Worm (Caenorhabditis elegans) whole organism, L4 larva: Measurements from ENCODE around the gene sri-34.

Source experiments
- F44E2.7 ChIP-seq: fragments of 200-800 bp; sonication (Bioruptor generic); IDR thresholded peaks from 2 replicates; pipeline ENCODE4 v2.1.2; 2022; ENCODE audit warnings: missing genetic modification characterization, missing compliant biosample characterization
- aly-2 ChIP-seq: sonication (generic microtip); optimal IDR thresholded peaks from 2 replicates; lab custom pipeline; 2018; ENCODE audit warnings: missing biosample characterization, missing genetic modification characterization
- ceh-44 ChIP-seq: fragments of 200-800 bp; sonication (Bioruptor generic); IDR thresholded peaks from 2 replicates; pipeline ENCODE4 v1.3.6; 2022; ENCODE audit warnings: missing genetic modification reagents, missing genetic modification characterization, missing compliant biosample characterization
- ces-1 ChIP-seq: fragments of 150-350 bp; sonication (generic microtip); optimal IDR thresholded peaks from 4 replicates; lab custom pipeline; 2014; ENCODE audit warnings: missing biosample characterization, missing genetic modification reagents, missing genetic modification characterization
- jun-1 ChIP-seq: fragments of 150-350 bp; optimal IDR thresholded peaks from 2 replicates; lab custom pipeline; 2014; ENCODE audit warnings: missing biosample characterization, missing genetic modification reagents, missing genetic modification characterization
- snpc-4 ChIP-seq: fragments of 150-350 bp; optimal IDR thresholded peaks from 2 replicates; lab custom pipeline; 2014; ENCODE audit warnings: missing biosample characterization, missing genetic modification characterization
- unc-62 ChIP-seq, 3 experiments: fragments of 150-350 bp in 1 of 3; sonication (generic microtip); optimal IDR thresholded peaks in 2 of 3; peaks in 1 of 3; 1 replicate in 1 of 3; 2 replicates in 2 of 3; lab custom pipeline; 2014 to 2017; ENCODE audit warnings: missing biosample characterization in 3 of 3, missing genetic modification characterization in 3 of 3, missing genetic modification reagents in 3 of 3, missing genotype in 1 of 3

DNA sequence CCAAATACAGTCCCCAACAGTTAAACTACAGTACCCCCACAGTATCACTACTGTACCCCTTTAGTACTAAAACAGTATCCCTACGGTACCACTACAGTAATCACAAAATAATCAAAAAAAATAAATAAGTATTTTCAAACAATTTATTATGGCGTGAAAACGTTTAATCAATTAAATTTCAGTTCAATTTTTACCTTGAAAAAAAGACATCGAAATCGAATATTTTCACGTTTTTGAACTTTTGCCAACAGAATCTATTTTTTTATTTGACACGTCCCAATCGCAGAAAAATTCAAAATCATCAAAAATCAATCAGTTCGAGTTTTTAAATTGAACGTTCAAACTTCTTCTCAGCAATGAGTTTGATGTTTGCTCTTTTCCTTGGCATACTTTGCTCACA, 45.0 kb downstream of the sri-34 start, which contains the start of gene clec-123:
- TF ChIP-seq snpc-4 (tag; lab: Kevin White, UChicago) (no peak), unc-62 (GFP tag; optimal IDR thresholded peaks at IDR 0.05 in 1 of 2; lab: Kevin White, UChicago) (no peak), unc-62 (tag; optimal IDR thresholded peaks at IDR 0.05; lab: Kevin White, UChicago) (no peak), F44E2.7 (GFP tag; lab: Robert Waterston, UW) (no peak), aly-2 (no peak), jun-1 (tag; lab: Kevin White, UChicago) (no peak), ceh-44 (GFP tag; lab: Robert Waterston, UW) (no peak), ces-1 (no peak)
